Worm (Caenorhabditis elegans): ENCODE data around the gene str-222.

str-222 gene

DNA sequence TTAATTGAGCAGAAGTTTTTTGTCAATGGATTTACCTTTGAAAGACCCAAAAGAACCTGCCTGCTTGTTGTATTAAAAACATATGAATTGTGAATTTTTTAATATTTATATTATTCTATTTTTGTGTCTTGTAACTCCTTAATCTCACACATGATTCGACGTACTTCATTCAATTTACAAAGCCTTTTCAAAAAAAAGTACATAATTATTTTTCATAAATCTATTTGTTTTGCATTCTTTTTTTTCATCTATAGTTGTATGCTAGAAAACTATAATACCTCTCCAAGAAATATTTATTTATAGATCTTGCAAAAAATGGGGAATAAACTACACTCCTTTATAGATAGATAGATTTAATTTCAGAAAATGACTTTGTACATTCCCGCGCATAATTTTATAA, 17.2 kb upstream of the str-222 start, which contains the start of gene nhr-179:
Gene nhr-179, minus strand, starts transcription at position 101 of the 400 bp plus-strand sequence.
- TF ChIP-seq mes-2 (tag; optimal IDR thresholded peaks at IDR 0.05; ENCODE audit: poor library complexity, severe bottlenecking) = no peak
- no peak for TF ChIP-seq pha-4 (GFP tag; IDR thresholded peaks at IDR 0.05)
- TF ChIP-seq pha-4 (tag; optimal IDR thresholded peaks at IDR 0.05) = no peak
- no peak for TF ChIP-seq ztf-11 (tag; optimal IDR thresholded peaks at IDR 0.05)
- no peak for TF ChIP-seq ceh-32 (tag; optimal IDR thresholded peaks at IDR 0.05; ENCODE audit: poor library complexity)
- no peak for TF ChIP-seq Y75B8A.6 (GFP tag; IDR thresholded peaks at IDR 0.05)

DNA sequence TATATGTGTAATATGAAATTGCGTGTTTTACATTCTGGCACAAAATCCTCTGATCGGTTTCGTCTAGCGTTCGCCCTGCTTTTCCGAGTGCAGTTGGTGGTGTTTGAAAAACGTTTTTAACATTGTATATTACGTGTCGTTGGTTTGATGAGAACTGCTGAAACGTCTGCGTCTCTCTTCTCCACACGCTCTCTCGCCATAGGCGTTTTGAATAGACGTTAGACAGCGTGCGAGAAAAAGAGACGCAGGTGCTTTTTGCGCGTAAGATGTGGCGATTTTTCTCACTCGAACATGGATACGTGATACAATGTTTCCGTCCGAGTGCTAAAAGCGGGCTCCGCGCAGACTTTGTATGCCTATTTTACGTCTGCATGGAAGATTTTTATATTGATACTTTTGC, 15.4 kb upstream of the str-222 start:
- TF ChIP-seq dve-1 (tag; optimal IDR thresholded peaks at IDR 0.05; ENCODE audit: insufficient read depth) (peak; percentile 20), tag-97 (GFP tag; IDR thresholded peaks at IDR 0.05) (no peak), dmd-6 (GFP tag; IDR thresholded peaks at IDR 0.05) (peak; percentile 15; the same call in 1 of the 2 replicates)

DNA sequence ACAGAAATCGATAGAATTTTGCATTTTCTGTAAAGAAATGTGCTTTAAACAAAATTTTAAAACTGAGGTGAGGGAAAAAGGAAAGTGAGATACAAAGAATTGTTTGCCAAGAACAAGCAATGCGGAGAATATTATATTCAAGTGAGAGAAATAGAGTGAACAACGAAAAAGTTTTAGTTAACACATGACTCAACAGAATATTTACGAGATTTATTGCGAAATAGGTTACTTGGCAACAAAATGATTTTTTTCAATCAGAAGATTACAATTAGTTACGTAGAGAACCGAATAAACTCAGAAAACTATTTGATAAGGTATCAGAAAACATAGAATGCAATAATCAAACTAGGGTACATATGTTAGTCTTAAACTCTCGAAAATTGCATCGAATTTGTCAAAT, 14.5 kb upstream of the str-222 start, which contains the start of gene nhr-117:
Gene nhr-117, minus strand, starts transcription at position 27 of the 400 bp plus-strand sequence.
- TF ChIP-seq daf-16 (GFP tag; optimal IDR thresholded peaks at IDR 0.05) (no peak), daf-16 (tag; optimal IDR thresholded peaks at IDR 0.05) (peak; percentile 83), Y105C5A.15 (GFP tag; IDR thresholded peaks at IDR 0.05) (no peak), nhr-77 (tag; optimal IDR thresholded peaks at IDR 0.05) (peak; percentile 25), ceh-82 (tag; optimal IDR thresholded peaks at IDR 0.05) (no peak), nhr-25 (tag; optimal IDR thresholded peaks at IDR 0.05; ENCODE audit: borderline replicate concordance, insufficient read depth) (no peak), lin-39 (tag; optimal IDR thresholded peaks at IDR 0.05) (no peak), hlh-30 (tag; optimal IDR thresholded peaks at IDR 0.05; ENCODE audit: insufficient read depth) (peak; percentile 48), zfp-3 (GFP tag; conservative IDR thresholded peaks at IDR 0.05) (no peak), hlh-11 (tag; optimal IDR thresholded peaks at IDR 0.05) (peak; percentile 29)

DNA sequence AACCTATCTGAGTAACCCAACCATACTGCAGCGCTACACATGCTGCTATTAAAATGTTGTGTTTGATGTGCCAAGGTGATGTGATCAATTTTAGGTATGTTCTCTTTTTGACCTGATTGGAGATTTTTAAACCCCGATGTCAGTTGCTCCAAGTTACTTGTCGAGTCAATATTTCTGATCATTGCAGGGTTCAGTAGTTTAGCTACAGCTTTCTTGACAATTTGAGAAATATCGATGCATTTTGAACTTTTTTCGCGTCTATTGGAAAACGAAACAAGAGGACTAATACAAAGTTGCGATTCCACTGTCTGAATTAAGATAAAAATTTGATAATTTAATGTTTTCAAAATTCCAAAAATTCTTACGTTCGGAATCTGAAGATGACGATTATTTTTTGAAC, 12.5 kb upstream of the str-222 start:
- no peak for TF ChIP-seq D1046.2 (GFP tag; IDR thresholded peaks at IDR 0.05)
- TF ChIP-seq hlh-11 (tag; optimal IDR thresholded peaks at IDR 0.05) = no peak
- peak; percentile 94 for TF ChIP-seq aha-1 (tag)
- TF ChIP-seq T20F7.1 (GFP tag; optimal IDR thresholded peaks at IDR 0.05) = no peak
- TF ChIP-seq ZK546.5 (tag; optimal IDR thresholded peaks at IDR 0.05) = no peak
- TF ChIP-seq nhr-41 (GFP tag; IDR thresholded peaks at IDR 0.05) = no peak
- no peak for TF ChIP-seq arid-1 (GFP tag; conservative IDR thresholded peaks at IDR 0.05)

DNA sequence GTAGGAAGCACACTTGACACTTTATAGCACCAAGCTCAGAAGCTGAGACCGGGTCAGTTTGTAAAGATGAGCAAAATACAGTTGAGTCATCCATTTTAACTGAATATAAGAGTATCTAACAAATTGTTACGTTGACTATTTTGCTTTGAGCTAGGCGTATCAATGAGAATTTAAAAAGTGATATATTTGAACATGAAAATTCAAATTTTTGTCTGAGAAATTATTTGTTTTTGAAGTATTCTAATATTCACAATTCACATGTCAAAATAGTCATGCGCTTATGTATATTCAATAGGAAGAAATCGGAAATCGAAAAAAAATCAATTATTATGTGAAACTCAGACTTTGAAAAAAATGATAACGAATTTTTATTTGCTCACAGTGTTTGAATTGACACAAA, 11.6 kb upstream of the str-222 start, which contains the start of gene nhr-110:
Gene nhr-110, minus strand, starts transcription at position 101 of the 400 bp plus-strand sequence.
- TF ChIP-seq unc-62 (GFP tag; optimal IDR thresholded peaks at IDR 0.05 in 1 of 2) (peak in 1 of 2 experiments; percentile 46), unc-62 (tag; optimal IDR thresholded peaks at IDR 0.05) (no peak), daf-16 (GFP tag; optimal IDR thresholded peaks at IDR 0.05) (no peak), daf-16 (tag; optimal IDR thresholded peaks at IDR 0.05) (peak; percentile 47), mxl-3 (GFP tag; optimal IDR thresholded peaks at IDR 0.05) (no peak), nhr-28 (tag; optimal IDR thresholded peaks at IDR 0.05) (peak; percentile 16), nhr-11 (tag; optimal IDR thresholded peaks at IDR 0.05) (no peak), dve-1 (tag; optimal IDR thresholded peaks at IDR 0.05; ENCODE audit: insufficient read depth) (peak; percentile 33), ZK546.5 (tag; optimal IDR thresholded peaks at IDR 0.05) (no peak)

DNA sequence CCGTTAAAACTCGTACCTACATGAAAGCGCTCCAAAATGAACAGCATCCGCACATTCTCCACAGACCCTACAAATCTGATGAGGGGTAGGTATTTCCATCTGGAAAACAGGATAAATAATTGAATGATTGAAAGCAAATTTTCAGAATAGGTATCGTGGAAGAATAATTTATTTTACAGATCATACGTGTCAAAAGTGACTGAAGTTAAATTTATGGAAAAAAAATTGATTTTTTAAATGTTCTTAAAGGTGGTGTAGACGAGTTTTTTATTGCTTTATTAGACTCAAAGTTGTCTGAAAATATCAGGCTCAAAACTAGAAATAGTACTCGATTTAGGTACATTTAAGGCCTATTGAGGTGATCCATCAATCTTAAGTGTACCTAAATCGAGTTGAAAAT, 9.2 kb upstream of the str-222 start, which contains the start of gene nhr-237:
Gene nhr-237, minus strand, starts transcription at position 101 of the 400 bp plus-strand sequence.
- no peak for TF ChIP-seq hmg-1.1 (GFP tag; IDR thresholded peaks at IDR 0.05)
- no peak for TF ChIP-seq D1046.2 (GFP tag; IDR thresholded peaks at IDR 0.05)
- TF ChIP-seq tra-1 (GFP tag; IDR thresholded peaks at IDR 0.05) = no peak
- no peak for TF ChIP-seq F37D6.2 (tag; optimal IDR thresholded peaks at IDR 0.05)
- no peak for TF ChIP-seq rbr-2 (tag; optimal IDR thresholded peaks at IDR 0.05)
- TF ChIP-seq ztf-7 (tag; optimal IDR thresholded peaks at IDR 0.05) = no peak
- no peak for TF ChIP-seq arid-1 (GFP tag; conservative IDR thresholded peaks at IDR 0.05)
- no peak for TF ChIP-seq lin-39 (tag; optimal IDR thresholded peaks at IDR 0.05)
- no peak for TF ChIP-seq lin-38 (GFP tag; IDR thresholded peaks at IDR 0.05)
- TF ChIP-seq tag-97 (GFP tag; IDR thresholded peaks at IDR 0.05) = no peak
- TF ChIP-seq unc-130 (GFP tag; optimal IDR thresholded peaks at IDR 0.05) = no peak
- no peak for TF ChIP-seq nhr-11 (tag; optimal IDR thresholded peaks at IDR 0.05)
- no peak for TF ChIP-seq pha-4 (GFP tag; IDR thresholded peaks at IDR 0.05)
- TF ChIP-seq pha-4 (tag; optimal IDR thresholded peaks at IDR 0.05) = no peak
- TF ChIP-seq nhr-77 (tag; optimal IDR thresholded peaks at IDR 0.05) = no peak
- no peak for TF ChIP-seq jun-1 (tag; optimal IDR thresholded peaks at IDR 0.05)
- no peak for TF ChIP-seq gei-8 (GFP tag; optimal IDR thresholded peaks at IDR 0.05)
- TF ChIP-seq nhr-6 (tag; optimal IDR thresholded peaks at IDR 0.05) = no peak
- no peak for TF ChIP-seq nhr-111 (GFP tag; optimal IDR thresholded peaks at IDR 0.05)
